Worm (Caenorhabditis elegans) whole organism, L4 larva: ENCODE measurements around the gene srz-20.

ENCODE experiments used
- T20F7.1 ChIP-seq: fragments of 200-800 bp; sonication (Bioruptor generic); optimal IDR thresholded peaks from 2 replicates; lab custom pipeline; 2018; ENCODE audit warnings: mild to moderate bottlenecking, missing genetic modification characterization, missing compliant biosample characterization
- ceh-82 ChIP-seq: sonication (generic microtip); optimal IDR thresholded peaks from 2 replicates; lab custom pipeline; 2017; ENCODE audit warnings: missing biosample characterization, missing genetic modification characterization
- ces-1 ChIP-seq: fragments of 150-350 bp; sonication (generic microtip); optimal IDR thresholded peaks from 4 replicates; lab custom pipeline; 2014; ENCODE audit warnings: missing biosample characterization, missing genetic modification reagents, missing genetic modification characterization
- egl-27 ChIP-seq: sonication (generic microtip); optimal IDR thresholded peaks from 3 replicates; lab custom pipeline; 2017; ENCODE audit warnings: missing biosample characterization, missing genetic modification reagents, missing genetic modification characterization
- mdl-1 ChIP-seq, 2 experiments: fragments of 150-350 bp in 1 of 2; sonication (generic microtip) in 1 of 2; optimal IDR thresholded peaks; 2 replicates each; lab custom pipeline; 2014 to 2017; ENCODE audit warnings: missing biosample characterization in 2 of 2, missing genetic modification characterization in 2 of 2
- nhr-77 ChIP-seq: fragments of 150-350 bp; optimal IDR thresholded peaks from 2 replicates; lab custom pipeline; 2014; ENCODE audit warnings: missing biosample characterization, missing genetic modification characterization
- snpc-1.2 ChIP-seq: fragments of 200-800 bp; sonication (Bioruptor generic); IDR thresholded peaks from 2 replicates; pipeline ENCODE4 v1.3.6; 2022; ENCODE audit warnings: missing genetic modification reagents, missing genetic modification characterization, missing compliant biosample characterization

- TF ChIP-seq mdl-1 (tag; optimal IDR thresholded peaks at IDR 0.05; lab: Kevin White, UChicago) (no peak), ceh-82 (tag; lab: Kevin White, UChicago) (no peak), ces-1 (GFP tag; lab: Kevin White, UChicago) (no peak), T20F7.1 (GFP tag; lab: Kevin White, UChicago) (no peak), snpc-1.2 (no peak), nhr-77 (tag; lab: Kevin White, UChicago) (no peak), egl-27 (tag; lab: Kevin White, UChicago) (no peak)
Measured at ce11 chrIV:3914462-3914861, 934 bp upstream of the srz-20 start, which contains the start of gene F56D6.19.
